Fruit fly (Drosophila melanogaster) Kc167 (cell line): Measurements from ENCODE around the gene Neu2.

Experiments
- Myc ChIP-seq: fragments of >200 bp; optimal IDR thresholded peaks from 2 replicates; lab custom pipeline; 2017; ENCODE audit warnings: missing external identifiers
- Sin3A ChIP-seq: fragments of >200 bp; optimal IDR thresholded peaks from 2 replicates; lab custom pipeline; 2018; ENCODE audit warnings: missing external identifiers
- h ChIP-seq: fragments of >200 bp; optimal IDR thresholded peaks from 3 replicates; lab custom pipeline; 2018; ENCODE audit warnings: missing external identifiers
- insv ChIP-seq: fragments of >200 bp; optimal IDR thresholded peaks from 3 replicates; lab custom pipeline; 2018; ENCODE audit warnings: missing external identifiers
- psq ChIP-seq: fragments of >200 bp; optimal IDR thresholded peaks from 2 replicates; lab custom pipeline; 2017; ENCODE audit warnings: missing external identifiers
- ttk ChIP-seq: sonication (Bioruptor generic); optimal IDR thresholded peaks from 2 replicates; lab custom pipeline; 2017; ENCODE audit warnings: missing external identifiers

- TF ChIP-seq ttk (lab: Kevin White, UChicago): no peak
- TF ChIP-seq h (lab: Kevin White, UChicago): no peak
- TF ChIP-seq psq: no peak
- no peak for TF ChIP-seq insv (lab: Kevin White, UChicago)
- TF ChIP-seq Myc (lab: Kevin White, UChicago): no peak
- no peak for TF ChIP-seq Sin3A (lab: Kevin White, UChicago)
These were observed 6.5 kb downstream of the Neu2 start for dm6 chr3L:21483837-21484236.
